Fruit fly (Drosophila melanogaster) whole organism, wandering third instar larva: ENCODE measurements around the gene Trm7-32.

Source experiments
- Abd-B ChIP-seq: fragments of >200 bp; optimal IDR thresholded peaks from 2 replicates; lab custom pipeline; 2017; ENCODE audit warnings: missing biosample characterization, missing genetic modification characterization
- CG32264 ChIP-seq: fragments of 200-800 bp; sonication (Bioruptor generic); optimal IDR thresholded peaks from 2 replicates; lab custom pipeline; 2016; ENCODE audit warnings: missing biosample characterization, missing genetic modification characterization
- CG9705 ChIP-seq: fragments of 200-800 bp; sonication (Bioruptor generic); optimal IDR thresholded peaks from 2 replicates; lab custom pipeline; 2018; ENCODE audit warnings: missing biosample characterization, mild to moderate bottlenecking, missing genetic modification characterization
- CrebA ChIP-seq: fragments of 200-800 bp; sonication (Bioruptor generic); optimal IDR thresholded peaks from 2 replicates; lab custom pipeline; 2016; ENCODE audit warnings: missing biosample characterization, mild to moderate bottlenecking, missing genetic modification characterization, borderline replicate concordance
- Dfd ChIP-seq: fragments of >200 bp; optimal IDR thresholded peaks from 2 replicates; lab custom pipeline; 2017; ENCODE audit warnings: missing biosample characterization, missing genetic modification characterization
- Dif ChIP-seq: fragments of 200-275, 200-300 bp; sonication (Bioruptor generic); optimal IDR thresholded peaks from 2 replicates; lab custom pipeline; 2018; ENCODE audit warnings: missing biosample characterization, missing genetic modification characterization; ENCODE audit not compliant: partially characterized antibody
- GATAd ChIP-seq: sonication (Bioruptor generic); optimal IDR thresholded peaks from 2 replicates; lab custom pipeline; 2016; ENCODE audit warnings: missing biosample characterization, missing genetic modification characterization
- HLH106 ChIP-seq: fragments of 200-800 bp; optimal IDR thresholded peaks from 3 replicates; lab custom pipeline; 2019; ENCODE audit warnings: missing biosample characterization, mild to moderate bottlenecking, missing genetic modification characterization, moderate library complexity
- Hnf4 ChIP-seq: fragments of 200-800 bp; sonication (Bioruptor generic); optimal IDR thresholded peaks from 2 replicates; lab custom pipeline; 2016; ENCODE audit warnings: missing biosample characterization, mild to moderate bottlenecking, missing genetic modification characterization
- Hr78 ChIP-seq: fragments of >200 bp; optimal IDR thresholded peaks from 2 replicates; lab custom pipeline; 2017; ENCODE audit warnings: missing biosample characterization, missing genetic modification characterization
- Hr83 ChIP-seq: fragments of 200-300 bp; sonication (Bioruptor generic); optimal IDR thresholded peaks from 2 replicates; lab custom pipeline; 2016; ENCODE audit warnings: missing biosample characterization, mild to moderate bottlenecking, missing genetic modification characterization, moderate library complexity; ENCODE audit not compliant: poor library complexity, severe bottlenecking
- Jra ChIP-seq: sonication (Bioruptor generic); optimal IDR thresholded peaks from 2 replicates; lab custom pipeline; 2016; ENCODE audit warnings: missing biosample characterization, missing genetic modification characterization
- Mio ChIP-seq: sonication (Bioruptor generic); optimal IDR thresholded peaks from 2 replicates; lab custom pipeline; 2016; ENCODE audit warnings: missing biosample characterization, missing genetic modification characterization
- Myc ChIP-seq: fragments of >200 bp; optimal IDR thresholded peaks from 2 replicates; lab custom pipeline; 2017
- N ChIP-seq: fragments of >200 bp; optimal IDR thresholded peaks from 2 replicates; lab custom pipeline; 2018; ENCODE audit warnings: missing biosample characterization, missing external identifiers, missing genetic modification characterization
- OdsH ChIP-seq: fragments of 200-800 bp; sonication (Bioruptor generic); optimal IDR thresholded peaks from 2 replicates; lab custom pipeline; 2016; ENCODE audit warnings: missing biosample characterization, mild to moderate bottlenecking, missing genetic modification characterization
- Rel ChIP-seq, 2 experiments: fragments of 200-800 bp; sonication (Bioruptor generic) in 1 of 2; optimal IDR thresholded peaks; 2 replicates in 1 of 2; 3 replicates in 1 of 2; lab custom pipeline; 2016 to 2019; ENCODE audit warnings: mild to moderate bottlenecking in 2 of 2, missing biosample characterization in 2 of 2, missing genetic modification characterization in 2 of 2, moderate library complexity in 1 of 2
- Sp1 ChIP-seq: fragments of 200-800 bp; sonication (Bioruptor generic); optimal IDR thresholded peaks from 3 replicates; lab custom pipeline; 2019; ENCODE audit warnings: missing biosample characterization, mild to moderate bottlenecking, missing genetic modification characterization, moderate library complexity
- Vsx2 ChIP-seq: fragments of 200-300, 225-300 bp; sonication (Bioruptor generic); optimal IDR thresholded peaks from 2 replicates; lab custom pipeline; 2018; ENCODE audit warnings: missing biosample characterization, missing genetic modification characterization; ENCODE audit not compliant: partially characterized antibody
- br ChIP-seq: fragments of 200-800 bp; sonication (Bioruptor generic); optimal IDR thresholded peaks from 2 replicates; lab custom pipeline; 2016; ENCODE audit warnings: missing biosample characterization, missing genetic modification characterization
- brk ChIP-seq: fragments of 200-800 bp; sonication (Bioruptor generic); optimal IDR thresholded peaks from 2 replicates; lab custom pipeline; 2016; ENCODE audit warnings: missing biosample characterization, mild to moderate bottlenecking, missing genetic modification characterization
- dl ChIP-seq, 2 experiments: fragments of 175-275, 200-275 bp in 1 of 2; fragments of 200-275 bp in 1 of 2; sonication (Bioruptor generic); optimal IDR thresholded peaks; lab custom pipeline; 2018; ENCODE audit warnings: mild to moderate bottlenecking in 2 of 2, missing biosample characterization in 2 of 2, missing genetic modification characterization in 2 of 2, moderate library complexity in 2 of 2; ENCODE audit not compliant: partially characterized antibody in 2 of 2, insufficient read depth in 1 of 2
- dmrt93B ChIP-seq: fragments of 200-800 bp; sonication (Bioruptor generic); optimal IDR thresholded peaks from 2 replicates; lab custom pipeline; 2018; ENCODE audit warnings: missing biosample characterization, mild to moderate bottlenecking, missing genetic modification characterization
- dsf ChIP-seq: sonication (Bioruptor generic); optimal IDR thresholded peaks from 2 replicates; lab custom pipeline; 2016; ENCODE audit warnings: missing biosample characterization, missing genetic modification characterization, borderline replicate concordance
- ey ChIP-seq: fragments of 200-800 bp; sonication (Bioruptor generic); optimal IDR thresholded peaks from 2 replicates; lab custom pipeline; 2016; ENCODE audit warnings: missing biosample characterization, missing genetic modification characterization
- foxo ChIP-seq, 2 experiments: fragments of 200-800 bp; sonication (Bioruptor generic); optimal IDR thresholded peaks; 2 replicates in 1 of 2; 3 replicates in 1 of 2; lab custom pipeline; 2016 to 2017; ENCODE audit warnings: missing biosample characterization in 2 of 2, missing genetic modification characterization in 2 of 2
- fru ChIP-seq: fragments of 200-800 bp; sonication (Bioruptor generic); optimal IDR thresholded peaks from 3 replicates; lab custom pipeline; 2016; ENCODE audit warnings: missing biosample characterization, mild to moderate bottlenecking, missing genetic modification characterization
- h ChIP-seq: fragments of 200-800 bp; sonication (Bioruptor generic); optimal IDR thresholded peaks from 3 replicates; lab custom pipeline; 2016; ENCODE audit warnings: missing biosample characterization, mild to moderate bottlenecking, missing genetic modification characterization
- jim ChIP-seq: fragments of 175-275, 200-325 bp; sonication (Bioruptor generic); optimal IDR thresholded peaks from 2 replicates; lab custom pipeline; 2016; ENCODE audit warnings: missing biosample characterization, mild to moderate bottlenecking, missing genetic modification characterization
- lola ChIP-seq: fragments of >200 bp; optimal IDR thresholded peaks from 2 replicates; lab custom pipeline; 2017; ENCODE audit warnings: missing biosample characterization, missing genetic modification characterization
- pan ChIP-seq: fragments of >200 bp; optimal IDR thresholded peaks from 2 replicates; lab custom pipeline; 2017
- psq ChIP-seq: fragments of 200-800 bp; sonication (Bioruptor generic); optimal IDR thresholded peaks from 3 replicates; lab custom pipeline; 2017; ENCODE audit warnings: missing biosample characterization, mild to moderate bottlenecking, missing genetic modification characterization, moderate library complexity
- rgr ChIP-seq: fragments of 200-800 bp; sonication (Bioruptor generic); optimal IDR thresholded peaks from 3 replicates; lab custom pipeline; 2016; ENCODE audit warnings: missing biosample characterization, mild to moderate bottlenecking, missing genetic modification characterization
- sage ChIP-seq: fragments of 200-800 bp; sonication (Bioruptor generic); optimal IDR thresholded peaks from 2 replicates; lab custom pipeline; 2016; ENCODE audit warnings: missing biosample characterization, mild to moderate bottlenecking, missing genetic modification characterization
- sv ChIP-seq: fragments of 200-800 bp; sonication (Bioruptor generic); optimal IDR thresholded peaks from 3 replicates; lab custom pipeline; 2016; ENCODE audit warnings: missing biosample characterization, missing genetic modification characterization
- tai ChIP-seq: sonication (Bioruptor generic); optimal IDR thresholded peaks from 2 replicates; lab custom pipeline; 2016; ENCODE audit warnings: missing biosample characterization, missing genetic modification characterization
- usp ChIP-seq: fragments of >200 bp; optimal IDR thresholded peaks from 2 replicates; lab custom pipeline; 2017; ENCODE audit warnings: missing biosample characterization, missing genetic modification characterization
- woc ChIP-seq: sonication (Bioruptor generic); optimal IDR thresholded peaks from 2 replicates; lab custom pipeline; 2016; ENCODE audit warnings: missing biosample characterization, mild to moderate bottlenecking, missing genetic modification characterization

Trm7-32 gene

DNA sequence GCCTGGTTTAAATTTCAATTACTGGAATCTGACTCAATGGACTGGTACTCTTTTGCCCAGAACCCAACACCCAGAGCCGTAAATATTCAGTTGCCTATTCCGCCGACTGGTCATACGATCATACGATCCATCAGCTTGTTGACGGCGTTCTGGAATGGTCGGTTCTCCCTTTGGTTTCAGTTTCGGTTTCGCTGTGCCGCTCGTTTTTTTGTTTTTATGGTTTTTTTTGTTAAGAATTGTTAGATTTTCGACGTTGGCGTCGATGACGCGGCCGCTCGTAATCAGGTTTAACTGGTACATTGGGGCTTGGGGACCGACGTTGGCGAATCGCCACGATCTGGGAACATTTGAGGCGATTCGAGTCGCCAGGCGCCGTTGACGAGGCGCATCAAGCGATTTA lies 22.2 kb downstream of the Trm7-32 start:
- peak; percentile 27 for TF ChIP-seq Dif (GFP tag; lab: Kevin White, UChicago)
- TF ChIP-seq Abd-B (GFP tag; lab: Kevin White, UChicago), result no peak
- no peak for TF ChIP-seq CrebA (GFP tag; lab: Kevin White, UChicago)
- no peak for TF ChIP-seq Dfd (GFP tag; lab: Kevin White, UChicago)
- TF ChIP-seq Hr78 (GFP tag; lab: Kevin White, UChicago), result no peak
- no peak for TF ChIP-seq Jra (GFP tag; lab: Kevin White, UChicago)

dm6 chr3R:17063763-17064162 lies 23.3 kb downstream of the Trm7-32 start:
- TF ChIP-seq OdsH (no peak), tai (GFP tag; lab: Kevin White, UChicago) (no peak), CrebA (GFP tag; lab: Kevin White, UChicago) (no peak), brk (GFP tag; lab: Kevin White, UChicago) (no peak), usp (GFP tag; lab: Kevin White, UChicago) (no peak)
- TF ChIP-seq, all 38 proteins: peak for 0

DNA sequence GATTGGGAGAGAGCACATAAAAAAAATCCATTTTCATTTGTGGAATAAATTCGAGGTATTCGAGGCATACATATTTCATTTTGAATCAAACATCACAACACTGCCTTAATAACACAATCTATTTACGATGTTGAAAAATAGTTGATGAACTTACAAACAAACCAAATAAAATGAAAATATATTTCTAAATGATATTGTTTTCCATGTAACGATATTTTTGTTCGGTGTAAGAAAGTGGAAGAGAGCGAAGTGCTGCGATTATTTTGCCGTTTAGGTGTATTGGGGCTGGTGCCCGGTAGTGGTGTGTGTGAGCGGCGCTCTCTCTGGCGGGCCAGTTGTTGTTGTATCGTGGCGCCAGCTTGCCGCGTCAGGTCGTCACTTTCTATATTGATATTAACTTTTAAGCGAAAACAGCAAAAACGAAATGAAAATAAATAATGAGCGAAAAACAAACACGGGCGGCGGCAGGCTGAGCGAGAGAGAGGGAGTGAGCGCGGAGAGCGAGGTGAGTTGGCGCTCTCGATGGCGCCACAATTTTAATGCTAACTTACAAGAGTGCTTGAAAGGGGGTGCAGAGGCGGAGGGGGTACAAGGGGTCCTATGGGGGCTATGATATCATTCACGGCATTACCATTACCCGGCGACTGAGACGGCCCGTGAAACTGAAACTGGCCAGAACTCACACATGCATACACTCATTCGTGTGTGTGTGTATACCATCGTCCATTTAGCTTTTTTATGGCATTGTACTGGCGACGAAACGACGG lies 24.7 kb downstream of the Trm7-32 start:
- TF ChIP-seq CG32264 (GFP tag; lab: Kevin White, UChicago), result peak; percentile 86
- peak; percentile 94 for TF ChIP-seq HLH106 (tag; lab: Kevin White, UChicago)
- TF ChIP-seq Abd-B (GFP tag; lab: Kevin White, UChicago), result no peak
- peak; percentile 73 for TF ChIP-seq dsf (GFP tag; lab: Kevin White, UChicago)
- peak; percentile 77 for TF ChIP-seq CG9705 (GFP tag; lab: Kevin White, UChicago)
- no peak for TF ChIP-seq pan (lab: Kevin White, UChicago)
- no peak for TF ChIP-seq CrebA (GFP tag; lab: Kevin White, UChicago)
- TF ChIP-seq Hnf4, result peak; percentile 91
- peak; percentile 98 for TF ChIP-seq br
- TF ChIP-seq h (GFP tag; lab: Kevin White, UChicago), result peak; percentile 98
- no peak for TF ChIP-seq N (GFP tag; lab: Kevin White, UChicago)
- TF ChIP-seq OdsH, result peak; percentile 97
- peak; percentile 98 for TF ChIP-seq fru (GFP tag; lab: Kevin White, UChicago)
- no peak for TF ChIP-seq Hr78 (GFP tag; lab: Kevin White, UChicago)
- peak; percentile 74 to 90 for TF ChIP-seq dl (GFP tag; optimal IDR thresholded peaks at IDR 0.05; lab: Kevin White, UChicago; ENCODE audit: insufficient read depth in 1 of 2, partially characterized antibody in 2 of 2)
- TF ChIP-seq Sp1 (GFP tag; lab: Kevin White, UChicago), result peak; percentile 95
- peak; percentile 76 for TF ChIP-seq Jra (GFP tag; lab: Kevin White, UChicago)
- peak; percentile 90 for TF ChIP-seq sv (GFP tag; lab: Kevin White, UChicago)
- TF ChIP-seq Vsx2 (GFP tag; lab: Kevin White, UChicago), result peak; percentile 62
- TF ChIP-seq woc (GFP tag; lab: Kevin White, UChicago), result peak; percentile 97
- peak; percentile 14 for TF ChIP-seq jim
- TF ChIP-seq psq (GFP tag; lab: Kevin White, UChicago), result peak; percentile 95
- TF ChIP-seq foxo (GFP tag; optimal IDR thresholded peaks at IDR 0.05; lab: Kevin White, UChicago), result peak; percentile 89 to 97
- no peak for TF ChIP-seq Myc (lab: Kevin White, UChicago)
- TF ChIP-seq Hr83, result peak; percentile 80
- TF ChIP-seq ey, result peak; percentile 98
- TF ChIP-seq Rel (GFP tag; optimal IDR thresholded peaks at IDR 0.05; lab: Kevin White, UChicago), result peak; percentile 92
- TF ChIP-seq Rel (tag; optimal IDR thresholded peaks at IDR 0.05; lab: Kevin White, UChicago), result peak; percentile 71
- peak; percentile 82 for TF ChIP-seq tai (GFP tag; lab: Kevin White, UChicago)
- TF ChIP-seq Dfd (GFP tag; lab: Kevin White, UChicago), result no peak
- TF ChIP-seq usp (GFP tag; lab: Kevin White, UChicago), result no peak
- peak; percentile 90 for TF ChIP-seq Dif (GFP tag; lab: Kevin White, UChicago)
- peak; percentile 46 for TF ChIP-seq GATAd (GFP tag; lab: Kevin White, UChicago)
- peak; percentile 84 for TF ChIP-seq dmrt93B
- TF ChIP-seq Mio (GFP tag; lab: Kevin White, UChicago), result peak; percentile 61
- TF ChIP-seq rgr (GFP tag; lab: Kevin White, UChicago), result peak; percentile 95
- TF ChIP-seq sage, result peak; percentile 94
- TF ChIP-seq lola (GFP tag; lab: Kevin White, UChicago), result no peak
- peak; percentile 96 for TF ChIP-seq brk (GFP tag; lab: Kevin White, UChicago)
